Fruit fly (Drosophila melanogaster) whole organism, embryonic: ENCODE data around the gene corolla.

Source experiments
- CG10462 ChIP-seq: fragments of 200-800 bp; sonication (Bioruptor generic); optimal IDR thresholded peaks from 2 replicates; lab custom pipeline; 2016; ENCODE audit warnings: missing biosample characterization, missing genetic modification characterization
- CG10543 ChIP-seq: fragments of 200-800 bp; sonication (Bioruptor generic); optimal IDR thresholded peaks from 3 replicates; lab custom pipeline; 2017; ENCODE audit warnings: missing biosample characterization, mild to moderate bottlenecking, missing genetic modification characterization, moderate library complexity
- CG11247 ChIP-seq: fragments of 200-800 bp; sonication (Bioruptor generic); IDR thresholded peaks from 2 replicates; pipeline ENCODE4 v1.3.6; 2022; ENCODE audit warnings: missing biosample characterization, missing genetic modification characterization
- CG13296 ChIP-seq: fragments of 200-800 bp; sonication (Bioruptor generic); optimal IDR thresholded peaks from 3 replicates; lab custom pipeline; 2018; ENCODE audit warnings: missing biosample characterization, mild to moderate bottlenecking, missing genetic modification characterization
- CG14441 ChIP-seq: fragments of 200-800 bp; sonication (Bioruptor generic); IDR thresholded peaks from 2 replicates; pipeline ENCODE4 v1.3.6; 2022; ENCODE audit warnings: missing biosample characterization, missing genetic modification characterization
- CG15269 ChIP-seq: fragments of 200-800 bp; sonication (Bioruptor generic); optimal IDR thresholded peaks from 2 replicates; lab custom pipeline; 2018; ENCODE audit warnings: missing biosample characterization, mild to moderate bottlenecking, missing genetic modification characterization, moderate library complexity
- CG1647 ChIP-seq: fragments of 200-800 bp; sonication (Bioruptor generic); optimal IDR thresholded peaks from 3 replicates; lab custom pipeline; 2016; ENCODE audit warnings: missing biosample characterization, missing genetic modification characterization
- CG1792 ChIP-seq: fragments of 200-800 bp; sonication (Bioruptor generic); optimal IDR thresholded peaks from 2 replicates; lab custom pipeline; 2016; ENCODE audit warnings: missing biosample characterization, missing genetic modification characterization
- CG18011 ChIP-seq: fragments of 200-800 bp; sonication (Bioruptor generic); optimal IDR thresholded peaks from 2 replicates; lab custom pipeline; 2017; ENCODE audit warnings: missing biosample characterization, missing genetic modification characterization, mild to moderate bottlenecking, moderate library complexity, missing genotype
- CG2202 ChIP-seq: fragments of 200-800 bp; sonication (Bioruptor generic); optimal IDR thresholded peaks from 2 replicates; lab custom pipeline; 2018; ENCODE audit warnings: missing biosample characterization, mild to moderate bottlenecking, missing genetic modification characterization
- CG2875 ChIP-seq: fragments of 200-800 bp; sonication (Bioruptor generic); optimal IDR thresholded peaks from 2 replicates; lab custom pipeline; 2017; ENCODE audit warnings: missing biosample characterization, mild to moderate bottlenecking, missing genetic modification characterization, missing genetic modification reagents
- CG32532 ChIP-seq: fragments of 200-800 bp; sonication (Bioruptor generic); IDR thresholded peaks from 2 replicates; pipeline ENCODE4 v1.3.6; 2022; ENCODE audit warnings: missing biosample characterization, missing genetic modification characterization
- CG42726 ChIP-seq: fragments of 200-800 bp; sonication (Bioruptor generic); IDR thresholded peaks from 2 replicates; pipeline ENCODE4 v1.3.6; 2022; ENCODE audit warnings: missing biosample characterization, missing genetic modification characterization; ENCODE audit not compliant: partially characterized antibody
- CG4404 ChIP-seq: fragments of 200-800 bp; sonication (Bioruptor generic); IDR thresholded peaks from 2 replicates; pipeline ENCODE4 v1.3.6; 2022; ENCODE audit warnings: missing biosample characterization, missing genetic modification characterization
- CG4820 ChIP-seq: fragments of 200-800 bp; sonication (Bioruptor generic); optimal IDR thresholded peaks from 3 replicates; lab custom pipeline; 2016; ENCODE audit warnings: missing biosample characterization, missing genetic modification characterization
- CG6254 ChIP-seq: fragments of 200-800 bp; sonication (Bioruptor generic); optimal IDR thresholded peaks from 3 replicates; lab custom pipeline; 2017; ENCODE audit warnings: mild to moderate bottlenecking, missing biosample characterization, missing genetic modification reagents, missing genetic modification characterization
- CG8478 ChIP-seq: fragments of >200 bp; optimal IDR thresholded peaks from 2 replicates; lab custom pipeline; 2018
- CkIIα-i1 ChIP-seq: fragments of 200-800 bp; sonication (Bioruptor generic); IDR thresholded peaks from 2 replicates; pipeline ENCODE4 v1.3.6; 2022; ENCODE audit warnings: missing biosample characterization, missing genetic modification characterization
- Deaf1 ChIP-seq: fragments of 200-800 bp; optimal IDR thresholded peaks from 3 replicates; lab custom pipeline; 2019; ENCODE audit warnings: missing biosample characterization, mild to moderate bottlenecking, missing genetic modification characterization, moderate library complexity
- Ets97D ChIP-seq: fragments of 200-800 bp; sonication (Bioruptor generic); optimal IDR thresholded peaks from 3 replicates; lab custom pipeline; 2016; ENCODE audit warnings: missing biosample characterization, missing genetic modification characterization
- Fer2 ChIP-seq: fragments of 200-800 bp; sonication (Bioruptor generic); optimal IDR thresholded peaks from 2 replicates; lab custom pipeline; 2018; ENCODE audit warnings: missing biosample characterization, mild to moderate bottlenecking, missing genetic modification characterization, moderate library complexity
- Hmx ChIP-seq: fragments of 200-800 bp; sonication (Bioruptor generic); optimal IDR thresholded peaks from 2 replicates; lab custom pipeline; 2016; ENCODE audit warnings: missing biosample characterization, missing genetic modification characterization
- Hr3 ChIP-seq: fragments of 200-800 bp; sonication (Bioruptor generic); optimal IDR thresholded peaks from 3 replicates; lab custom pipeline; 2016; ENCODE audit warnings: missing biosample characterization, missing genetic modification characterization
- Hr39 ChIP-seq: fragments of >200 bp; optimal IDR thresholded peaks from 2 replicates; lab custom pipeline; 2017
- Hsf ChIP-seq: fragments of 200-800 bp; sonication (Bioruptor generic); optimal IDR thresholded peaks from 3 replicates; lab custom pipeline; 2016; ENCODE audit warnings: missing biosample characterization, missing genetic modification characterization
- Lhr ChIP-seq: fragments of 200-800 bp; sonication (Bioruptor generic); optimal IDR thresholded peaks from 3 replicates; lab custom pipeline; 2017; ENCODE audit warnings: mild to moderate bottlenecking, missing biosample characterization, missing genetic modification reagents, missing genetic modification characterization
- MESR4 ChIP-seq: fragments of 200-800 bp; sonication (Bioruptor generic); optimal IDR thresholded peaks from 2 replicates; lab custom pipeline; 2018; ENCODE audit warnings: missing biosample characterization, mild to moderate bottlenecking, missing genetic modification characterization, moderate library complexity
- Mad ChIP-seq: fragments of 200-800 bp; sonication (Bioruptor generic); optimal IDR thresholded peaks from 2 replicates; lab custom pipeline; 2016; ENCODE audit warnings: missing biosample characterization, missing genetic modification characterization
- Max ChIP-seq: fragments of 200-800 bp; sonication (Bioruptor generic); optimal IDR thresholded peaks from 2 replicates; lab custom pipeline; 2016; ENCODE audit warnings: missing biosample characterization, mild to moderate bottlenecking, missing genetic modification characterization
- Meics ChIP-seq: fragments of 200-800 bp; sonication (Bioruptor generic); optimal IDR thresholded peaks from 2 replicates; lab custom pipeline; 2017; ENCODE audit warnings: missing biosample characterization, mild to moderate bottlenecking, missing genetic modification characterization
- Nf-YB ChIP-seq: fragments of 200-800 bp; sonication (Bioruptor generic); optimal IDR thresholded peaks from 3 replicates; lab custom pipeline; 2019; ENCODE audit warnings: missing biosample characterization, mild to moderate bottlenecking, missing genetic modification characterization, moderate library complexity
- Opbp ChIP-seq: fragments of 200-800 bp; sonication (Bioruptor generic); IDR thresholded peaks from 3 replicates; pipeline ENCODE4 v1.3.6; 2022; ENCODE audit warnings: missing biosample characterization, missing genetic modification characterization; ENCODE audit not compliant: partially characterized antibody
- TFAM ChIP-seq: fragments of 200-800 bp; sonication (Bioruptor generic); optimal IDR thresholded peaks from 2 replicates; lab custom pipeline; 2017; ENCODE audit warnings: missing biosample characterization, missing genetic modification characterization, inconsistent platforms
- Tbp ChIP-seq: fragments of >200 bp; optimal IDR thresholded peaks from 2 replicates; lab custom pipeline; 2018; ENCODE audit warnings: missing biosample characterization, missing genetic modification characterization
- ap ChIP-seq: fragments of 200-800 bp; sonication (Bioruptor generic); IDR thresholded peaks from 2 replicates; pipeline ENCODE4 v1.3.6; 2022; ENCODE audit warnings: missing biosample characterization, missing genetic modification characterization
- cg ChIP-seq: fragments of 200-800 bp; sonication (Bioruptor generic); optimal IDR thresholded peaks from 3 replicates; lab custom pipeline; 2019; ENCODE audit warnings: missing biosample characterization, mild to moderate bottlenecking, missing genetic modification characterization, moderate library complexity
- chif ChIP-seq, 2 experiments: fragments of 200-800 bp; sonication (Bioruptor generic); optimal IDR thresholded peaks; 3 replicates each; lab custom pipeline; 2016; ENCODE audit warnings: missing biosample characterization in 2 of 2, missing genetic modification characterization in 2 of 2
- chm ChIP-seq: fragments of 200-800 bp; sonication (Bioruptor generic); IDR thresholded peaks from 2 replicates; pipeline ENCODE4 v1.3.6; 2022; ENCODE audit warnings: missing biosample characterization, missing genetic modification characterization
- chn ChIP-seq: fragments of 200-800 bp; sonication (Bioruptor generic); optimal IDR thresholded peaks from 2 replicates; lab custom pipeline; 2016; ENCODE audit warnings: missing biosample characterization, missing genetic modification characterization
- croc ChIP-seq: fragments of 200-800 bp; sonication (Bioruptor generic); conservative IDR thresholded peaks from 3 replicates; pipeline ENCODE4 v1.3.6; 2022; ENCODE audit warnings: missing biosample characterization, missing genetic modification characterization
- ftz-f1 ChIP-seq: fragments of 200-800 bp; sonication (Bioruptor generic); optimal IDR thresholded peaks from 2 replicates; lab custom pipeline; 2016; ENCODE audit warnings: missing biosample characterization, missing genetic modification characterization
- gfzf ChIP-seq: fragments of 200-800 bp; sonication (Bioruptor generic); optimal IDR thresholded peaks from 2 replicates; lab custom pipeline; 2016; ENCODE audit warnings: missing biosample characterization, mild to moderate bottlenecking, missing genetic modification characterization, moderate library complexity
- ken ChIP-seq: fragments of 200-800 bp; sonication (Bioruptor generic); IDR thresholded peaks from 3 replicates; pipeline ENCODE4 v1.3.6; 2022; ENCODE audit warnings: missing biosample characterization, missing genetic modification characterization
- org-1 ChIP-seq: fragments of 200-800 bp; sonication (Bioruptor generic); optimal IDR thresholded peaks from 2 replicates; lab custom pipeline; 2017; ENCODE audit warnings: missing biosample characterization, missing genetic modification characterization
- otp ChIP-seq: fragments of 200-800 bp; sonication (Bioruptor generic); IDR thresholded peaks from 3 replicates; pipeline ENCODE4, ENCODE4 v1.3.6; 2022; ENCODE audit warnings: missing biosample characterization, missing genetic modification characterization
- prd ChIP-seq, 3 experiments: fragments of >200 bp in 2 of 3; fragments of 200-800 bp in 1 of 3; sonication (Bioruptor generic) in 1 of 3; optimal IDR thresholded peaks in 2 of 3; IDR thresholded peaks in 1 of 3; 2 replicates in 2 of 3; 3 replicates in 1 of 3; pipeline versions ENCODE4 v1.3.6 to Lab custom; 2017 to 2022; ENCODE audit warnings: missing biosample characterization in 1 of 3, missing genetic modification characterization in 1 of 3
- psq ChIP-seq: fragments of 200-800 bp; sonication (Bioruptor generic); optimal IDR thresholded peaks from 2 replicates; lab custom pipeline; 2017; ENCODE audit warnings: missing biosample characterization, missing genetic modification characterization
- slp2 ChIP-seq: fragments of 200-800 bp; sonication (Bioruptor generic); optimal IDR thresholded peaks from 2 replicates; lab custom pipeline; 2016; ENCODE audit warnings: missing biosample characterization, missing genetic modification characterization
- ssp ChIP-seq: fragments of 200-800 bp; sonication (Bioruptor generic); IDR thresholded peaks from 2 replicates; pipeline ENCODE4 v1.3.6; 2022; ENCODE audit warnings: missing biosample characterization, missing genetic modification characterization
- stc ChIP-seq: fragments of 200-800 bp; sonication (Bioruptor generic); IDR thresholded peaks from 2 replicates; pipeline ENCODE4 v1.3.6; 2022; ENCODE audit warnings: missing biosample characterization, missing genetic modification characterization
- tll ChIP-seq, 2 experiments: fragments of 200-800 bp in 1 of 2; fragments of >200 bp in 1 of 2; sonication (Bioruptor generic) in 1 of 2; optimal IDR thresholded peaks; 2 replicates each; lab custom pipeline; 2017 to 2019; ENCODE audit warnings: missing biosample characterization in 2 of 2, missing genetic modification characterization in 2 of 2, mild to moderate bottlenecking in 1 of 2, moderate library complexity in 1 of 2

corolla gene

dm6 chrX:17599330-17599729 is 32.5 kb downstream of the corolla start, which contains the start of gene X11L (continued):
- peak; percentile 30 for TF ChIP-seq ftz-f1 (GFP tag; lab: Kevin White, UChicago)
- peak; percentile 54 for TF ChIP-seq slp2 (GFP tag; lab: Kevin White, UChicago)
- no peak for TF ChIP-seq Nf-YB
- no peak for TF ChIP-seq Deaf1
- TF ChIP-seq Ets97D (GFP tag; lab: Kevin White, UChicago), result peak; percentile 82
- no peak for TF ChIP-seq ap (GFP tag; lab: Robert Waterston, UW)
- peak; percentile 30 for TF ChIP-seq CG2202 (tag; lab: Kevin White, UChicago)
- no peak for TF ChIP-seq TFAM (GFP tag; lab: Kevin White, UChicago)
- TF ChIP-seq psq, result peak; percentile 13
- no peak for TF ChIP-seq CG15269
- TF ChIP-seq Hsf (GFP tag; lab: Kevin White, UChicago), result peak; percentile 77
- TF ChIP-seq stc (GFP tag; lab: Robert Waterston, UW), result 0 out of 2 replicates have a peak, but pooled peaks have one; percentile 15
- no peak for TF ChIP-seq tll (GFP tag; optimal IDR thresholded peaks at IDR 0.05; lab: Kevin White, UChicago)
- TF ChIP-seq Meics (GFP tag; lab: Kevin White, UChicago), result peak; percentile 66
- TF ChIP-seq Opbp (GFP tag; lab: Robert Waterston, UW), result peak; percentile 91
- peak; percentile 36 for TF ChIP-seq gfzf (GFP tag; lab: Kevin White, UChicago)
- peak; percentile 56 for TF ChIP-seq CG1792 (GFP tag; lab: Kevin White, UChicago)
- peak; percentile 66 for TF ChIP-seq CG18011
- peak; percentile 41; the same call in 1 of the 2 replicates for TF ChIP-seq CG4404 (GFP tag; lab: Robert Waterston, UW)
- peak; percentile 69 for TF ChIP-seq CG32532 (GFP tag; lab: Robert Waterston, UW)
- TF ChIP-seq cg, result no peak
- no peak for TF ChIP-seq CG13296
- peak; percentile 52 to 63 for TF ChIP-seq chif (GFP tag; optimal IDR thresholded peaks at IDR 0.05; lab: Kevin White, UChicago)
- no peak for TF ChIP-seq croc (GFP tag; lab: Robert Waterston, UW)
- TF ChIP-seq CG11247 (GFP tag; lab: Robert Waterston, UW), result peak; percentile 72
- TF ChIP-seq CG2875 (GFP tag; lab: Kevin White, UChicago), result no peak
- TF ChIP-seq CG14441 (GFP tag; lab: Robert Waterston, UW), result peak; percentile 52; the same call in 1 of the 2 replicates
- no peak for TF ChIP-seq CG6254 (GFP tag; lab: Kevin White, UChicago)
- peak; percentile 79; the same call in 2 of the 3 replicates for TF ChIP-seq ken (GFP tag; lab: Robert Waterston, UW)
- peak; percentile 74 for TF ChIP-seq chn (GFP tag; lab: Kevin White, UChicago)
- no peak for TF ChIP-seq otp (GFP tag; lab: Robert Waterston, UW)
- TF ChIP-seq CG8478 (lab: Kevin White, UChicago), result no peak
- TF ChIP-seq Mad (GFP tag; lab: Kevin White, UChicago), result peak; percentile 64
- TF ChIP-seq prd (optimal IDR thresholded peaks at IDR 0.05; lab: Kevin White, UChicago), result no peak
- peak; percentile 76 for TF ChIP-seq prd (GFP tag; IDR thresholded peaks at IDR 0.05; lab: Robert Waterston, UW)
- no peak for TF ChIP-seq Hr39 (lab: Kevin White, UChicago)
- TF ChIP-seq CG42726, result peak; percentile 90
- no peak for TF ChIP-seq Tbp (GFP tag; lab: Kevin White, UChicago)
- TF ChIP-seq Lhr, result peak; percentile 36
- peak; percentile 76 for TF ChIP-seq Hr3 (GFP tag; lab: Kevin White, UChicago)
- no peak for TF ChIP-seq MESR4
- peak; percentile 52; the same call in 1 of the 2 replicates for TF ChIP-seq ssp (GFP tag; lab: Robert Waterston, UW)
- peak; percentile 47 for TF ChIP-seq org-1 (GFP tag; lab: Kevin White, UChicago)
- peak; percentile 65 for TF ChIP-seq CG4820 (GFP tag; lab: Kevin White, UChicago)
- TF ChIP-seq CkIIα-i1 (GFP tag; lab: Robert Waterston, UW), result no peak
- peak; percentile 34 for TF ChIP-seq Max (GFP tag; lab: Kevin White, UChicago)
- no peak for TF ChIP-seq chm (GFP tag; lab: Robert Waterston, UW)
- no peak for TF ChIP-seq CG10543 (GFP tag; lab: Kevin White, UChicago)
- TF ChIP-seq CG1647 (GFP tag; lab: Kevin White, UChicago), result peak; percentile 67
- no peak for TF ChIP-seq Hmx (GFP tag; lab: Kevin White, UChicago)
- peak; percentile 16 for TF ChIP-seq Fer2
- TF ChIP-seq CG10462 (GFP tag; lab: Kevin White, UChicago), result no peak
